Worm (Caenorhabditis elegans): ENCODE data around the gene grd-13.

- TF ChIP-seq ama-1 (optimal IDR thresholded peaks at IDR 0.05) (no peak), ceh-36 (tag; optimal IDR thresholded peaks at IDR 0.05) (no peak), ets-7 (tag; optimal IDR thresholded peaks at IDR 0.05) (no peak), hmg-4 (GFP tag; optimal IDR thresholded peaks at IDR 0.05) (no peak), hnd-1 (tag; optimal IDR thresholded peaks at IDR 0.05) (no peak), tbx-11 (GFP tag; IDR thresholded peaks at IDR 0.05) (no peak), aly-1 (tag; optimal IDR thresholded peaks at IDR 0.05) (no peak)
Observed at ce11 chrIV:3422516-3422915, 15.6 kb upstream of the grd-13 start, which contains the start of gene C04C3.6.

Data from whole organism, early embryonic.